Worm (Caenorhabditis elegans) whole organism, young adult: ENCODE results near the gene slc-9B.1.

Experiments used
- B0261.1 ChIP-seq: sonication (generic microtip); optimal IDR thresholded peaks from 2 replicates; lab custom pipeline; 2016; ENCODE audit warnings: mild to moderate bottlenecking, missing genetic modification characterization, moderate library complexity, missing compliant biosample characterization
- B0336.3 ChIP-seq: fragments of 200-800 bp; sonication (Bioruptor generic); IDR thresholded peaks from 2 replicates; pipeline ENCODE4 v1.3.6; 2022; ENCODE audit warnings: missing genetic modification characterization, missing compliant biosample characterization
- C17E4.6 ChIP-seq: fragments of 200-800 bp; sonication (Bioruptor generic); IDR thresholded peaks from 2 replicates; pipeline ENCODE4 v1.3.6; 2022; ENCODE audit warnings: missing genetic modification reagents, missing genetic modification characterization, missing compliant biosample characterization
- F10E7.11 ChIP-seq: sonication (generic microtip); optimal IDR thresholded peaks from 2 replicates; lab custom pipeline; 2017; ENCODE audit warnings: mild to moderate bottlenecking, missing genetic modification characterization, moderate library complexity, missing compliant biosample characterization
- F33H1.4 ChIP-seq: fragments of 200-800 bp; sonication (Bioruptor generic); IDR thresholded peaks from 2 replicates; pipeline ENCODE4 v1.3.6; 2022; ENCODE audit warnings: missing genetic modification reagents, missing genetic modification characterization, missing compliant biosample characterization
- F37B4.10 ChIP-seq: fragments of 200-800 bp; sonication (Bioruptor generic); IDR thresholded peaks from 2 replicates; pipeline ENCODE4 v1.3.6; 2022; ENCODE audit warnings: missing genetic modification characterization, missing compliant biosample characterization
- Y95B8A.8 ChIP-seq: fragments of 200-800 bp; sonication (Bioruptor generic); IDR thresholded peaks from 2 replicates; pipeline ENCODE4 v1.3.6; 2022; ENCODE audit warnings: missing genetic modification reagents, missing genetic modification characterization, missing compliant biosample characterization
- akir-1 ChIP-seq: fragments of 200-800 bp; sonication (Bioruptor generic); optimal IDR thresholded peaks from 2 replicates; lab custom pipeline; 2018; ENCODE audit warnings: mild to moderate bottlenecking, missing genetic modification characterization, moderate library complexity, missing compliant biosample characterization
- aptf-3 ChIP-seq: fragments of 200-800 bp; sonication (Bioruptor generic); IDR thresholded peaks from 2 replicates; pipeline ENCODE4 v1.3.6; 2022; ENCODE audit warnings: missing genetic modification characterization, missing compliant biosample characterization
- athp-1 ChIP-seq: sonication (generic microtip); optimal IDR thresholded peaks from 2 replicates; lab custom pipeline; 2017; ENCODE audit warnings: mild to moderate bottlenecking, missing genetic modification characterization, missing compliant biosample characterization
- bed-1 ChIP-seq: fragments of 200-800 bp; sonication (Bioruptor generic); IDR thresholded peaks from 2 replicates; pipeline ENCODE4 v1.3.6; 2022; ENCODE audit warnings: missing genetic modification reagents, missing genetic modification characterization, missing compliant biosample characterization
- cebp-2 ChIP-seq: fragments of 200-800 bp; sonication (Bioruptor generic); IDR thresholded peaks from 2 replicates; pipeline ENCODE4 v1.3.6; 2022; ENCODE audit warnings: missing genetic modification characterization, missing compliant biosample characterization
- dpff-1 ChIP-seq: sonication (generic microtip); optimal IDR thresholded peaks from 2 replicates; lab custom pipeline; 2017; ENCODE audit warnings: mild to moderate bottlenecking, missing genetic modification characterization, missing compliant biosample characterization
- egl-18 ChIP-seq: fragments of 200-800 bp; sonication (Bioruptor generic); IDR thresholded peaks from 2 replicates; pipeline ENCODE4 v1.3.6; 2022; ENCODE audit warnings: missing genetic modification reagents, missing genetic modification characterization, missing compliant biosample characterization
- him-1 ChIP-seq: sonication (generic microtip); optimal IDR thresholded peaks from 2 replicates; lab custom pipeline; 2016; ENCODE audit warnings: missing genotype, missing genetic modification reagents, missing genetic modification characterization, missing compliant biosample characterization
- hlh-12 ChIP-seq: sonication (generic microtip); optimal IDR thresholded peaks from 2 replicates; lab custom pipeline; 2016; ENCODE audit warnings: missing genetic modification characterization, missing compliant biosample characterization
- hlh-26 ChIP-seq: fragments of 200-800 bp; sonication (Bioruptor generic); conservative IDR thresholded peaks from 2 replicates; pipeline ENCODE4 v1.3.6; 2022; ENCODE audit warnings: missing genetic modification reagents, missing genetic modification characterization, missing compliant biosample characterization
- hmg-1.2 ChIP-seq: fragments of 200-800 bp; sonication (Bioruptor generic); IDR thresholded peaks from 2 replicates; pipeline ENCODE4 v1.3.6; 2022; ENCODE audit warnings: missing genetic modification reagents, missing genetic modification characterization, missing compliant biosample characterization
- hrde-1 ChIP-seq: sonication (generic microtip); optimal IDR thresholded peaks from 2 replicates; lab custom pipeline; 2016; ENCODE audit warnings: missing genetic modification characterization, mild to moderate bottlenecking, missing compliant biosample characterization, moderate library complexity, missing genotype, missing genetic modification reagents, borderline replicate concordance
- lag-1 ChIP-seq: fragments of 200-800 bp; sonication (Bioruptor generic); IDR thresholded peaks from 2 replicates; pipeline ENCODE4 v1.3.6; 2022; ENCODE audit warnings: missing genetic modification reagents, missing genetic modification characterization, missing compliant biosample characterization
- let-526 ChIP-seq: fragments of 200-800 bp; sonication (Bioruptor generic); IDR thresholded peaks from 2 replicates; pipeline ENCODE4 v1.3.6; 2022; ENCODE audit warnings: missing genetic modification reagents, missing genetic modification characterization, missing compliant biosample characterization
- let-607 ChIP-seq, 2 experiments: fragments of 200-800 bp in 1 of 2; sonication (Bioruptor generic) in 1 of 2; sonication (generic microtip) in 1 of 2; optimal IDR thresholded peaks; 2 replicates each; lab custom pipeline; 2016 to 2018; ENCODE audit warnings: mild to moderate bottlenecking in 2 of 2, missing compliant biosample characterization in 2 of 2, missing genetic modification characterization in 2 of 2, moderate library complexity in 2 of 2, missing genotype in 1 of 2
- lin-26 ChIP-seq: fragments of 200-800 bp; sonication (Bioruptor generic); IDR thresholded peaks from 2 replicates; pipeline ENCODE4 v1.3.6; 2022; ENCODE audit warnings: missing genetic modification reagents, missing genetic modification characterization, missing compliant biosample characterization
- lsy-27 ChIP-seq: sonication (generic microtip); optimal IDR thresholded peaks from 2 replicates; lab custom pipeline; 2017; ENCODE audit warnings: missing genetic modification characterization, mild to moderate bottlenecking, missing compliant biosample characterization, antibody characterized with exemption, missing genotype, borderline replicate concordance; ENCODE audit not compliant: insufficient read depth
- madf-10 ChIP-seq: sonication (generic microtip); optimal IDR thresholded peaks from 2 replicates; lab custom pipeline; 2016; ENCODE audit warnings: mild to moderate bottlenecking, missing genetic modification characterization, missing compliant biosample characterization
- madf-6 ChIP-seq: fragments of 200-800 bp; sonication (Bioruptor generic); IDR thresholded peaks from 2 replicates; pipeline ENCODE4 v1.3.6; 2022; ENCODE audit warnings: missing genetic modification reagents, missing genetic modification characterization, missing compliant biosample characterization
- nfya-1 ChIP-seq: sonication (generic microtip); optimal IDR thresholded peaks from 2 replicates; lab custom pipeline; 2017; ENCODE audit warnings: antibody characterized with exemption, missing compliant biosample characterization, missing genetic modification characterization, borderline replicate concordance; ENCODE audit not compliant: insufficient read depth
- nhr-120 ChIP-seq: fragments of 200-800 bp; sonication (Bioruptor generic); IDR thresholded peaks from 2 replicates; pipeline ENCODE4 v1.3.6; 2022; ENCODE audit warnings: missing genetic modification characterization, missing compliant biosample characterization
- nhr-179 ChIP-seq: sonication (generic microtip); optimal IDR thresholded peaks from 2 replicates; lab custom pipeline; 2016; ENCODE audit warnings: mild to moderate bottlenecking, missing genetic modification characterization, missing compliant biosample characterization
- nhr-27 ChIP-seq: fragments of 200-800 bp; sonication (Bioruptor generic); optimal IDR thresholded peaks from 2 replicates; lab custom pipeline; 2018; ENCODE audit warnings: mild to moderate bottlenecking, missing genetic modification characterization, moderate library complexity, missing compliant biosample characterization
- rec-8 ChIP-seq, 2 experiments: sonication (generic microtip); optimal IDR thresholded peaks; 2 replicates each; lab custom pipeline; 2016; ENCODE audit warnings: mild to moderate bottlenecking in 2 of 2, missing genetic modification characterization in 2 of 2, missing genetic modification reagents in 2 of 2, missing genotype in 2 of 2, missing biosample characterization in 1 of 2, missing compliant biosample characterization in 1 of 2, moderate library complexity in 1 of 2
- rpc-1 ChIP-seq, 2 experiments: fragments of 150-350 bp in 1 of 2; sonication (generic microtip) in 1 of 2; optimal IDR thresholded peaks; 2 replicates each; lab custom pipeline; 2014 to 2018; ENCODE audit warnings: missing biosample characterization in 1 of 2, missing genetic modification characterization in 1 of 2, missing genetic modification reagents in 1 of 2, missing genotype in 1 of 2
- sea-2 ChIP-seq: fragments of 200-800 bp; sonication (Bioruptor generic); IDR thresholded peaks from 2 replicates; pipeline ENCODE4 v1.3.6; 2022; ENCODE audit warnings: missing genetic modification characterization, missing compliant biosample characterization
- snpc-1.1 ChIP-seq: sonication (generic microtip); optimal IDR thresholded peaks from 2 replicates; lab custom pipeline; 2017; ENCODE audit warnings: missing genetic modification characterization, mild to moderate bottlenecking, missing compliant biosample characterization, antibody characterized with exemption, moderate library complexity, missing genotype, missing genetic modification reagents; ENCODE audit not compliant: insufficient read depth
- somi-1 ChIP-seq: fragments of 200-800 bp; sonication (Bioruptor generic); optimal IDR thresholded peaks from 2 replicates; lab custom pipeline; 2018; ENCODE audit warnings: mild to moderate bottlenecking, missing genetic modification characterization, missing compliant biosample characterization
- tbp1 ChIP-seq: fragments of 200-800 bp; sonication (Bioruptor generic); optimal IDR thresholded peaks from 2 replicates; lab custom pipeline; 2018; ENCODE audit warnings: mild to moderate bottlenecking, missing genetic modification characterization, missing compliant biosample characterization
- tlf-1 ChIP-seq: fragments of 200-800 bp; sonication (Bioruptor generic); optimal IDR thresholded peaks from 2 replicates; lab custom pipeline; 2018; ENCODE audit warnings: mild to moderate bottlenecking, missing genetic modification characterization, missing compliant biosample characterization
- unc-130 ChIP-seq: sonication (generic microtip); optimal IDR thresholded peaks from 2 replicates; lab custom pipeline; 2016; ENCODE audit warnings: missing genetic modification reagents, missing genetic modification characterization, missing compliant biosample characterization
- ztf-22 ChIP-seq: fragments of 200-800 bp; sonication (Bioruptor generic); optimal IDR thresholded peaks from 2 replicates; lab custom pipeline; 2018; ENCODE audit warnings: mild to moderate bottlenecking, missing genetic modification characterization, moderate library complexity, missing compliant biosample characterization
- ztf-25 ChIP-seq: fragments of 200-800 bp; sonication (Bioruptor generic); IDR thresholded peaks from 2 replicates; pipeline ENCODE4 v1.3.6; 2022; ENCODE audit warnings: missing genetic modification reagents, missing genetic modification characterization, missing compliant biosample characterization

slc-9B.1 gene

DNA sequence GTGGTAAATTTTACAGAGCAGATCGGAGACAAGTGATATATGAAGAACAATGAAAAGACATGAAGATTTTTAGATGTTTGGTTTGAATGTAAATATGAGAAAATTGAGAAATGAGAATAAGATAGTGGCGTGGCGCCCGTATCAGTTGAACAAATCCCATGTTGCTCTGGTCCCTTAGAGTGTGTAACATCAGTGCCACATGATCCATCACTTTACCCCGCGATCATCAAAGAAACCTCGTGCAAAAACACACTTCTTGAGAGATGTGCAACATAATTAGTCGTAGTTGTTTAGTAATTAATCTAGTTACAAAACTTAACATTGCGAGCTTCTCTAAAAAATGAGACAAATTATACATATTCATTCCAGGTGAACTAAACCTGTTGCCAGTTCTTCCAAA, 25.3 kb upstream of the slc-9B.1 start:
- TF ChIP-seq C17E4.6 (GFP tag; lab: Robert Waterston, UW) (no peak), him-1 (tag; lab: Kevin White, UChicago) (no peak), Y95B8A.8 (no peak), dpff-1 (tag; lab: Kevin White, UChicago) (no peak), akir-1 (GFP tag; lab: Kevin White, UChicago) (no peak), hlh-26 (GFP tag; lab: Robert Waterston, UW) (no peak), nfya-1 (tag; lab: Kevin White, UChicago) (no peak), nhr-120 (no peak), let-526 (no peak), somi-1 (no peak)

DNA sequence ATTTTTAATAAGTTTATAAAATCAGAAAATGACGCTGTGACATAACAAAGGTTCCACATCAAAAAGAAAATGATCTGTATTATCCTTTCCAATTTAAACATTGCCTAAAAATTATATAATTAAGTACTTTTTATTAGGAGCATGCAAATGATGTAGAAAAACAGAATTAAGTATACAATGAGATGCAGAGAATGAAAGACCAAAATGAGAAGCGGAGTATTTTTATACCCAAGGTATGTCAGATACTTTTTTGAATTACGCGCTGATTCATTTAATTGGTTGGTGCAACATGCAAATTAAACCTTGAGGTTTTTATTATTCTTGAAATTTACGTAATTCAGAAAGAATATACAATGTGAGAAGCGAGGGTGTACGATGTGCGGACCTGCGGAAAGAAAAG, 19.4 kb upstream of the slc-9B.1 start, which contains the start of gene C32A9.1:
Gene C32A9.1 (minus strand): TSS at position 101 of the 400 bp plus-strand sequence.
- TF ChIP-seq F10E7.11 (tag; lab: Kevin White, UChicago) (no peak), madf-10 (tag; lab: Kevin White, UChicago) (no peak), snpc-1.1 (tag; lab: Kevin White, UChicago) (no peak), B0336.3 (GFP tag; lab: Robert Waterston, UW) (no peak), nhr-27 (tag; lab: Kevin White, UChicago) (no peak), sea-2 (no peak), F33H1.4 (GFP tag; lab: Robert Waterston, UW) (no peak), rpc-1 (optimal IDR thresholded peaks at IDR 0.05; lab: Kevin White, UChicago) (no peak), rpc-1 (tag; optimal IDR thresholded peaks at IDR 0.05; lab: Kevin White, UChicago) (no peak), rec-8 (tag; optimal IDR thresholded peaks at IDR 0.05; lab: Kevin White, UChicago) (no peak), dpff-1 (tag; lab: Kevin White, UChicago) (no peak), cebp-2 (GFP tag; lab: Robert Waterston, UW) (no peak), hlh-26 (GFP tag; lab: Robert Waterston, UW) (no peak), hrde-1 (tag; lab: Kevin White, UChicago) (no peak), ztf-22 (GFP tag; lab: Kevin White, UChicago) (no peak), nhr-179 (tag; lab: Kevin White, UChicago) (no peak), aptf-3 (no peak)

DNA sequence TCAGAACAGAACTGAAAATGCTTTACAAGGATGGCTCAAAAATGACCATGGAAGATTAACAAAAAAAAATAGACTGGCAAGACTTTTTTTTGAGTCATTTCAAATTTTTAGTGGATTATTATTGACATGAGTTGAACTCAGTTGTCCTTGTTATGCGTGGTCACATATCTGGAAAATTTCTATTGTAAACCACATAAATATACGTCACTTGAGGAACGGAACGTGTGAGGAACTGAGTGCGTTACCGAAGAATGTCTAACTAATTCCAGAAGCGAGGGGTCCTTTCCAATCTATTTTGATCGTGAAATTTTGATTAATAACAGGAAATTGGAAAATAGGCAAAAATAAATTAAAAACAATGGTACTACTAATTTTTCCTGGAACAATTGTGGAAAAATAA, 17.1 kb upstream of the slc-9B.1 start:
- TF ChIP-seq hlh-12 (tag; lab: Kevin White, UChicago) (no peak), lin-26 (no peak), ztf-25 (GFP tag; lab: Robert Waterston, UW) (no peak), snpc-1.1 (tag; lab: Kevin White, UChicago) (no peak), lag-1 (no peak), let-607 (tag; optimal IDR thresholded peaks at IDR 0.05; lab: Kevin White, UChicago) (no peak), B0261.1 (no peak), tbp1 (GFP tag; lab: Kevin White, UChicago) (no peak), athp-1 (tag; lab: Kevin White, UChicago) (no peak)

DNA sequence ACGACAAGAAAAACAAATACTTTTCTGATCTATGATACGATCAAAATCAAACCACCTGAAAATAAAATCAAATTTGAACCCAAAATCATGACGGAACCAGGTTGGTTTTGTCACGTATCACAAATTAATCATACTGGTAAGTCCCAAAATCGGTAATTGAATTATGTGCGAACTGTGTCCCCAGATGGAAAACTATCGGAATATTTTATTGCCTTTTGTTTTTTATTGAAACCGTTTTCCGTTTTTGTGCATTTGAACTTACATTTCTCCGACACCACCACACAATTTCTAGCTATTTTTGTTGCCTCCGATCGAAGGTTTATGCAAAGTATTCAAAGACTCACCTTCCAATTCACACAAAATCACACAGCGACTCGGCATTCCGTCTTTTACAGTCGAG, 6.0 kb upstream of the slc-9B.1 start, which contains the start of gene F41E7.2:
Gene F41E7.2 (plus strand): TSS at position 301 of the 400 bp plus-strand sequence.
- TF ChIP-seq lsy-27, result no peak
- no peak for TF ChIP-seq egl-18
- no peak for TF ChIP-seq F33H1.4 (GFP tag; lab: Robert Waterston, UW)
- no peak for TF ChIP-seq tlf-1 (GFP tag; lab: Kevin White, UChicago)
- no peak for TF ChIP-seq madf-6 (GFP tag; lab: Robert Waterston, UW)
- TF ChIP-seq somi-1, result no peak
- TF ChIP-seq F37B4.10 (GFP tag; lab: Robert Waterston, UW), result no peak
- TF ChIP-seq hmg-1.2 (GFP tag; lab: Robert Waterston, UW), result no peak
- no peak for TF ChIP-seq B0336.3 (GFP tag; lab: Robert Waterston, UW)
- no peak for TF ChIP-seq unc-130 (GFP tag; lab: Kevin White, UChicago)
- no peak for TF ChIP-seq bed-1 (GFP tag; lab: Robert Waterston, UW)
- TF ChIP-seq, all 124 proteins: peak for 0
